Worm (Caenorhabditis elegans) whole organism, L4 larva: ENCODE results near the gene C06B3.6.

Source experiments
- fkh-10 ChIP-seq: fragments of 150-350 bp; optimal IDR thresholded peaks from 2 replicates; lab custom pipeline; 2014; ENCODE audit warnings: missing biosample characterization, missing genetic modification reagents, missing genetic modification characterization
- mdt-29 ChIP-seq: fragments of 200-800 bp; sonication (Bioruptor generic); IDR thresholded peaks from 2 replicates; pipeline ENCODE4 v1.3.6; 2022; ENCODE audit warnings: missing genetic modification reagents, missing genetic modification characterization, missing compliant biosample characterization

DNA sequence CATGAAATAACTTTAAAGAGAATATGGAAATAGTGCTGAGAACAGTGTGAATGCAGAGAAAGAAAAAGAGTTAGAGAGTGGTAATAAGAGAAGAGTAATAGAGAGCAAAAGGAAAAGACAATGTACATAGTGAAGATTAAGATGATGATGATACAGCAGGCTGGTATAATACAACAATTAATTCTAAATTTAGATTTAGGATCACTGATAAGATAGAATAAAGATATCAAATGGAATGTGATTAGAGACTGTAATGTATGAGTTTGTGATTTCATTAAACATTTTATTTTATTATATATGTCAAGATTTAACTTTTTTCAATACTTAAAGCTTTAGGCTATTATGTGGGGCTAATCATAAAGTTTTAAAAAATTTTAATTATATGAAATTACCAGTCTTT is 44.4 kb upstream of the C06B3.6 start, which contains the start of gene R10D12.8:
- TF ChIP-seq fkh-10: no peak
- TF ChIP-seq mdt-29: no peak
